Fruit fly (Drosophila melanogaster): ENCODE results near the gene CG14543.

Gene CG14543

DNA sequence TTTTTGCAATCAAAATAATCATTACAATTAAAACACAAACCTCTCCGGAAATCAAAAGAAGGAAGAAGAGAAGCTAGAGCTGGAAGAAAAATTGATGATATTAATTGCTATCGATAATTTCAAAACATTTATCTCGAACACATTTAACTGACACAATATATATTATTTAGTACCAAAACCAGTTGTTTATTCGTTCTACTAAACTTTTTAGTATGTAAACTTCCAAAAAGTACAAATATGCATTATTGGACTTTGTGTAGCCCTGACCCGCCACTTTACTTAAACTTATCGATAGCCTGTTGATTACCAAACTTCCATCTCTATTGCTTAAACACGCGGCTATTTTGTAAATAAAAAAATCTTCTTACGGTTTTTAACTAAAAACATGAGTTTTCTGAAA, 2.8 kb downstream of the CG14543 start, which contains the start of the genes RpL34a and Trmt61 (continued):
- TF ChIP-seq dati (GFP tag; IDR thresholded peaks at IDR 0.05) (no peak), Ptx1 (GFP tag; IDR thresholded peaks at IDR 0.05) (peak; percentile 78), Dip3 (GFP tag; optimal IDR thresholded peaks at IDR 0.05) (peak; percentile 36), pb (GFP tag; optimal IDR thresholded peaks at IDR 0.05) (peak; percentile 64), lola (GFP tag; optimal IDR thresholded peaks at IDR 0.05) (peak in 1 of 3 experiments; percentile 77), CG34376 (GFP tag; optimal IDR thresholded peaks at IDR 0.05) (peak; percentile 97), stc (GFP tag; IDR thresholded peaks at IDR 0.05) (peak; percentile 83), Kr (GFP tag; optimal IDR thresholded peaks at IDR 0.05) (peak; percentile 27), Hmx (GFP tag; optimal IDR thresholded peaks at IDR 0.05) (peak; percentile 56), klu (GFP tag; IDR thresholded peaks at IDR 0.05) (peak; percentile 41; the same call in 1 of the 2 replicates), CG16815 (GFP tag; optimal IDR thresholded peaks at IDR 0.05) (peak; percentile 28), D (optimal IDR thresholded peaks at IDR 0.05) (no peak), D (GFP tag; optimal IDR thresholded peaks at IDR 0.05) (peak; percentile 85), scrt (GFP tag; optimal IDR thresholded peaks at IDR 0.05) (peak; percentile 93), CG9932 (GFP tag; IDR thresholded peaks at IDR 0.05) (peak; percentile 77), CG16813 (GFP tag; IDR thresholded peaks at IDR 0.05; ENCODE audit: partially characterized antibody) (peak; percentile 87), CG4360 (GFP tag; IDR thresholded peaks at IDR 0.05) (no peak), inv (GFP tag; IDR thresholded peaks at IDR 0.05; ENCODE audit: partially characterized antibody) (peak; percentile 82), Opbp (GFP tag; IDR thresholded peaks at IDR 0.05; ENCODE audit: partially characterized antibody) (peak; percentile 64; the same call in 2 of the 3 replicates), CG30403 (GFP tag; optimal IDR thresholded peaks at IDR 0.05) (peak; percentile 84), hb (GFP tag; IDR thresholded peaks at IDR 0.05; ENCODE audit: partially characterized antibody) (peak; percentile 80), PHDP (tag; optimal IDR thresholded peaks at IDR 0.05) (peak; percentile 92), Hr78 (GFP tag; optimal IDR thresholded peaks at IDR 0.05) (peak in 1 of 2 experiments; percentile 67), gfzf (GFP tag; optimal IDR thresholded peaks at IDR 0.05) (peak; percentile 35), twi (tag; optimal IDR thresholded peaks at IDR 0.05) (no peak), CG7271 (tag; optimal IDR thresholded peaks at IDR 0.05) (peak; percentile 96), CG4282 (GFP tag; optimal IDR thresholded peaks at IDR 0.05) (no peak), MTF-1 (GFP tag; optimal IDR thresholded peaks at IDR 0.05; ENCODE audit: borderline replicate concordance) (peak; percentile 84), Bteb2 (GFP tag; optimal IDR thresholded peaks at IDR 0.05) (peak; percentile 79), grau (tag; optimal IDR thresholded peaks at IDR 0.05) (peak; percentile 86), Scr (GFP tag; IDR thresholded peaks at IDR 0.05; ENCODE audit: partially characterized antibody) (peak; percentile 92), CG4854 (GFP tag; optimal IDR thresholded peaks at IDR 0.05) (peak; percentile 76), CG3065 (GFP tag; optimal IDR thresholded peaks at IDR 0.05) (peak; percentile 78), Eip74EF (GFP tag; optimal IDR thresholded peaks at IDR 0.05) (peak in 1 of 2 experiments; percentile 85), pnt (GFP tag; optimal IDR thresholded peaks at IDR 0.05) (no peak), tna (GFP tag; IDR thresholded peaks at IDR 0.05; ENCODE audit: partially characterized antibody) (peak; percentile 36; the same call in 1 of the 2 replicates), CG10979 (tag; optimal IDR thresholded peaks at IDR 0.05) (peak; percentile 83), emc (GFP tag; optimal IDR thresholded peaks at IDR 0.05) (peak; percentile 29), Hand (GFP tag; optimal IDR thresholded peaks at IDR 0.05) (peak; percentile 73), CG4820 (GFP tag; optimal IDR thresholded peaks at IDR 0.05) (peak; percentile 78), CG42726 (GFP tag; IDR thresholded peaks at IDR 0.05; ENCODE audit: partially characterized antibody) (no peak), CG10321 (GFP tag; IDR thresholded peaks at IDR 0.05) (peak; percentile 66), Hr3 (GFP tag; optimal IDR thresholded peaks at IDR 0.05) (peak; percentile 72), CG31224 (GFP tag; IDR thresholded peaks at IDR 0.05) (peak; percentile 46), CG2889 (GFP tag; IDR thresholded peaks at IDR 0.05) (no peak; the same call in 2 of the 3 replicates), rib (GFP tag; IDR thresholded peaks at IDR 0.05) (no peak), CG17359 (tag; optimal IDR thresholded peaks at IDR 0.05) (peak; percentile 84), ind (GFP tag; optimal IDR thresholded peaks at IDR 0.05) (peak; percentile 60), chm (GFP tag; IDR thresholded peaks at IDR 0.05) (peak; percentile 72), yki (optimal IDR thresholded peaks at IDR 0.05) (no peak)
